Worm (Caenorhabditis elegans) whole organism, young adult: ENCODE measurements around the gene fbxo-11.2.

Experiments used
- B0019.2 ChIP-seq: fragments of 200-800 bp; sonication (Bioruptor generic); conservative IDR thresholded peaks from 2 replicates; pipeline ENCODE4 v1.3.6; 2022; ENCODE audit warnings: missing genetic modification reagents, missing genetic modification characterization, missing compliant biosample characterization
- B0261.1 ChIP-seq: sonication (generic microtip); optimal IDR thresholded peaks from 2 replicates; lab custom pipeline; 2016; ENCODE audit warnings: mild to moderate bottlenecking, missing genetic modification characterization, moderate library complexity, missing compliant biosample characterization
- D2030.7 ChIP-seq: fragments of 200-800 bp; sonication (Bioruptor generic); IDR thresholded peaks from 2 replicates; pipeline ENCODE4 v1.3.6; 2022; ENCODE audit warnings: missing genetic modification reagents, missing genetic modification characterization, missing compliant biosample characterization
- F37B4.10 ChIP-seq: fragments of 200-800 bp; sonication (Bioruptor generic); IDR thresholded peaks from 2 replicates; pipeline ENCODE4 v1.3.6; 2022; ENCODE audit warnings: missing genetic modification characterization, missing compliant biosample characterization
- F49E8.2 ChIP-seq: sonication (generic microtip); optimal IDR thresholded peaks from 3 replicates; lab custom pipeline; 2017; ENCODE audit warnings: missing genetic modification characterization, mild to moderate bottlenecking, missing compliant biosample characterization, antibody characterized with exemption, moderate library complexity; ENCODE audit not compliant: insufficient read depth
- F57C9.4 ChIP-seq: sonication (generic microtip); optimal IDR thresholded peaks from 2 replicates; lab custom pipeline; 2017; ENCODE audit warnings: mild to moderate bottlenecking, missing genetic modification characterization, missing compliant biosample characterization
- akir-1 ChIP-seq: fragments of 200-800 bp; sonication (Bioruptor generic); optimal IDR thresholded peaks from 2 replicates; lab custom pipeline; 2018; ENCODE audit warnings: mild to moderate bottlenecking, missing genetic modification characterization, moderate library complexity, missing compliant biosample characterization
- aptf-2 ChIP-seq: fragments of 200-800 bp; sonication (Bioruptor generic); conservative IDR thresholded peaks from 2 replicates; pipeline ENCODE4 v1.3.6; 2022; ENCODE audit warnings: missing genetic modification reagents, missing genetic modification characterization, missing compliant biosample characterization
- attf-5 ChIP-seq: fragments of 200-800 bp; sonication (Bioruptor generic); optimal IDR thresholded peaks from 2 replicates; lab custom pipeline; 2018; ENCODE audit warnings: mild to moderate bottlenecking, missing genetic modification characterization, missing compliant biosample characterization
- attf-6 ChIP-seq: fragments of 200-800 bp; sonication (Bioruptor generic); IDR thresholded peaks from 2 replicates; pipeline ENCODE4 v1.3.6; 2022; ENCODE audit warnings: missing genetic modification reagents, missing genetic modification characterization, missing compliant biosample characterization
- cebp-1 ChIP-seq, 2 experiments: fragments of 200-800 bp in 1 of 2; sonication (Bioruptor generic) in 1 of 2; sonication (generic microtip) in 1 of 2; IDR thresholded peaks in 1 of 2; optimal IDR thresholded peaks in 1 of 2; 2 replicates each; pipeline versions ENCODE4 v1.3.6 to Lab custom; 2017 to 2022; ENCODE audit warnings: missing compliant biosample characterization in 2 of 2, missing genetic modification characterization in 2 of 2, mild to moderate bottlenecking in 1 of 2, missing genetic modification reagents in 1 of 2, moderate library complexity in 1 of 2
- ceh-40 ChIP-seq: fragments of 200-800 bp; sonication (Bioruptor generic); IDR thresholded peaks from 2 replicates; pipeline ENCODE4 v1.3.6; 2022; ENCODE audit warnings: missing genetic modification characterization, missing compliant biosample characterization
- ceh-91 ChIP-seq: fragments of 200-800 bp; sonication (Bioruptor generic); IDR thresholded peaks from 2 replicates; pipeline ENCODE4 v1.3.6; 2022; ENCODE audit warnings: missing genetic modification reagents, missing genetic modification characterization, missing compliant biosample characterization
- dpl-1 ChIP-seq: fragments of 150-350 bp; optimal IDR thresholded peaks from 2 replicates; lab custom pipeline; 2014; ENCODE audit warnings: missing biosample characterization, missing genetic modification reagents, missing genetic modification characterization
- egl-44 ChIP-seq: fragments of 200-800 bp; sonication (Bioruptor generic); IDR thresholded peaks from 2 replicates; pipeline ENCODE4 v1.3.6; 2022; ENCODE audit warnings: missing genetic modification reagents, missing genetic modification characterization, missing compliant biosample characterization
- egrh-3 ChIP-seq: fragments of 200-800 bp; sonication (Bioruptor generic); IDR thresholded peaks from 2 replicates; pipeline ENCODE4 v1.3.6; 2022; ENCODE audit warnings: missing genetic modification reagents, missing genetic modification characterization, missing compliant biosample characterization
- ekl-4 ChIP-seq: fragments of 200-800 bp; sonication (Bioruptor generic); IDR thresholded peaks from 2 replicates; pipeline ENCODE4 v1.3.6; 2022; ENCODE audit warnings: missing genetic modification reagents, missing genetic modification characterization, missing compliant biosample characterization
- hlh-26 ChIP-seq: fragments of 200-800 bp; sonication (Bioruptor generic); conservative IDR thresholded peaks from 2 replicates; pipeline ENCODE4 v1.3.6; 2022; ENCODE audit warnings: missing genetic modification reagents, missing genetic modification characterization, missing compliant biosample characterization
- let-526 ChIP-seq: fragments of 200-800 bp; sonication (Bioruptor generic); IDR thresholded peaks from 2 replicates; pipeline ENCODE4 v1.3.6; 2022; ENCODE audit warnings: missing genetic modification reagents, missing genetic modification characterization, missing compliant biosample characterization
- lin-35 ChIP-seq, 3 experiments: fragments of 150-350 bp in 2 of 3; sonication (generic microtip) in 1 of 3; optimal IDR thresholded peaks; 2 replicates each; lab custom pipeline; 2014 to 2018; ENCODE audit warnings: missing biosample characterization in 3 of 3, missing genetic modification characterization in 3 of 3, missing genetic modification reagents in 3 of 3
- lsl-1 ChIP-seq: fragments of 200-800 bp; sonication (Bioruptor generic); optimal IDR thresholded peaks from 2 replicates; lab custom pipeline; 2018; ENCODE audit warnings: mild to moderate bottlenecking, missing genetic modification characterization, moderate library complexity, missing compliant biosample characterization
- madf-8 ChIP-seq: fragments of 200-800 bp; sonication (Bioruptor generic); conservative IDR thresholded peaks from 2 replicates; pipeline ENCODE4 v1.3.6; 2022; ENCODE audit warnings: missing genetic modification reagents, missing genetic modification characterization, missing compliant biosample characterization
- mes-4 ChIP-seq: sonication (generic microtip); optimal IDR thresholded peaks from 2 replicates; lab custom pipeline; 2016; ENCODE audit warnings: missing genotype, missing genetic modification characterization, missing compliant biosample characterization
- mxl-1 ChIP-seq: sonication (generic microtip); optimal IDR thresholded peaks from 2 replicates; lab custom pipeline; 2016; ENCODE audit warnings: missing genetic modification characterization, missing compliant biosample characterization
- nhr-179 ChIP-seq: sonication (generic microtip); optimal IDR thresholded peaks from 2 replicates; lab custom pipeline; 2016; ENCODE audit warnings: mild to moderate bottlenecking, missing genetic modification characterization, missing compliant biosample characterization
- nhr-80 ChIP-seq: sonication (generic microtip); optimal IDR thresholded peaks from 2 replicates; lab custom pipeline; 2016; ENCODE audit warnings: missing genetic modification characterization, missing compliant biosample characterization
- nhr-90 ChIP-seq: sonication (generic microtip); optimal IDR thresholded peaks from 2 replicates; lab custom pipeline; 2016; ENCODE audit warnings: missing genotype, mild to moderate bottlenecking, missing genetic modification characterization, missing compliant biosample characterization
- rpc-1 ChIP-seq, 2 experiments: fragments of 150-350 bp in 1 of 2; sonication (generic microtip) in 1 of 2; optimal IDR thresholded peaks; 2 replicates each; lab custom pipeline; 2014 to 2018; ENCODE audit warnings: missing biosample characterization in 1 of 2, missing genetic modification characterization in 1 of 2, missing genetic modification reagents in 1 of 2, missing genotype in 1 of 2
- snpc-3.4 ChIP-seq: sonication (generic microtip); optimal IDR thresholded peaks from 2 replicates; lab custom pipeline; 2017; ENCODE audit warnings: missing genetic modification characterization, mild to moderate bottlenecking, missing compliant biosample characterization, antibody characterized with exemption, moderate library complexity, missing genotype, missing genetic modification reagents
- tbp1 ChIP-seq: fragments of 200-800 bp; sonication (Bioruptor generic); optimal IDR thresholded peaks from 2 replicates; lab custom pipeline; 2018; ENCODE audit warnings: mild to moderate bottlenecking, missing genetic modification characterization, missing compliant biosample characterization
- tbx-9 ChIP-seq: sonication (generic microtip); optimal IDR thresholded peaks from 2 replicates; lab custom pipeline; 2016; ENCODE audit warnings: borderline replicate concordance, missing genetic modification characterization, inconsistent platforms, missing compliant biosample characterization
- tlf-1 ChIP-seq: fragments of 200-800 bp; sonication (Bioruptor generic); optimal IDR thresholded peaks from 2 replicates; lab custom pipeline; 2018; ENCODE audit warnings: mild to moderate bottlenecking, missing genetic modification characterization, missing compliant biosample characterization
- xnd-1 ChIP-seq: sonication (generic microtip); optimal IDR thresholded peaks from 2 replicates; lab custom pipeline; 2016; ENCODE audit warnings: missing genotype, missing genetic modification reagents, missing genetic modification characterization, missing compliant biosample characterization
- zfh-2 ChIP-seq: fragments of 200-800 bp; sonication (Bioruptor generic); conservative IDR thresholded peaks from 2 replicates; pipeline ENCODE4 v1.3.6; 2022; ENCODE audit warnings: missing genetic modification reagents, missing genetic modification characterization, missing compliant biosample characterization
- zim-3 ChIP-seq: sonication (generic microtip); optimal IDR thresholded peaks from 2 replicates; lab custom pipeline; 2017; ENCODE audit warnings: mild to moderate bottlenecking, missing genetic modification characterization, moderate library complexity, missing compliant biosample characterization

fbxo-11.2 gene

DNA sequence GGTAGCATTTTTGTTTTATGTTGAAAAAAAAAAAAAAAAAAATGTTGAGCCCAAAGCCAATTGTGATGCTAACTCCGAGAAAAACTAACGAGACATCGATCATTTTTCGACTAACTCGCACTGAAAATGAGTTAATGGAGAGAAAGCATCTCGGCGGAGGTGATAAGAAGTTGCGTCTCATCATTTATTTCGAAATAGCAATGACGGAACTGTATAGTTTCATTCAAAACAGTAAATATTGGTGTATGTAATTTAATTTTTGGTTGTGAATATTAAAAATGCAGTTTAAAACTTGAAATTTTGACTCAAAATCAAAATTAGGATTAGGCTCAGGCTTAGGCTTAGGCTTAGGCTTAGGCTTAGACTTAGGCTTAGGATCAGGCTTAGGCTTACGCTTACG lies 26.8 kb downstream of the fbxo-11.2 start, which contains the start of gene clc-25:
Gene clc-25, minus strand, starts transcription at position 101 of the 400 bp plus-strand sequence.
- TF ChIP-seq ekl-4 (GFP tag; lab: Robert Waterston, UW) (no peak), nhr-80 (tag; lab: Kevin White, UChicago) (peak; percentile 19), xnd-1 (no peak), hlh-26 (GFP tag; lab: Robert Waterston, UW) (no peak), nhr-179 (tag; lab: Kevin White, UChicago) (no peak), lsl-1 (GFP tag; lab: Kevin White, UChicago) (no peak), cebp-1 (GFP tag; IDR thresholded peaks at IDR 0.05; lab: Robert Waterston, UW) (no peak; the same call in 1 of the 2 replicates), cebp-1 (tag; optimal IDR thresholded peaks at IDR 0.05; lab: Kevin White, UChicago) (peak; percentile 33), D2030.7 (GFP tag; lab: Robert Waterston, UW) (no peak), F57C9.4 (no peak), tbx-9 (no peak), zim-3 (tag; lab: Kevin White, UChicago) (no peak), attf-5 (GFP tag; lab: Kevin White, UChicago) (no peak), madf-8 (GFP tag; lab: Robert Waterston, UW) (no peak), mes-4 (tag; lab: Kevin White, UChicago) (no peak)

DNA sequence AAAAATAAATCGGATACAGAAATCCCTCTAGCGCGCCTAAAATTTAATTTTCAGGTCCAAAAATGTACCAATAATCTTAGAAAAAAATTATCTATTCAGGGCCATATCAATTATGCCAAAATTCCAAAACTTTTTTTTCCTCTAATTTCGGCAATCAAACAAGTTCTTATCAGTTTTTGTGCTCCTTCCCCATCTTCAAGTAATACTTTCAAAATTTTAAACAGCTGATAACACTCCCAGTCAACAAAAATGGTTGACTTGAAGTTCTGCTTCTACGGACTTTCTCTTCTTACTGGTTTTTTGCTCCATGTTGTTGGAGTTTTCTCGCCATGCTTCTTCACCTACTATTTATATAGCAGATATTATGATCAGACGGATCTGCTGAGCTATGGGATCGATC lies 32.3 kb downstream of the fbxo-11.2 start, which contains the start of gene clc-23:
Gene clc-23, plus strand, starts transcription at position 223 of the 400 bp plus-strand sequence.
- TF ChIP-seq lin-35 (GFP tag; optimal IDR thresholded peaks at IDR 0.05; lab: Kevin White, UChicago) (no peak), F49E8.2 (no peak), hlh-26 (GFP tag; lab: Robert Waterston, UW) (no peak), dpl-1 (GFP tag; lab: Kevin White, UChicago) (no peak), akir-1 (GFP tag; lab: Kevin White, UChicago) (no peak), tlf-1 (GFP tag; lab: Kevin White, UChicago) (no peak), nhr-80 (tag; lab: Kevin White, UChicago) (peak; percentile 20), mxl-1 (no peak)

DNA sequence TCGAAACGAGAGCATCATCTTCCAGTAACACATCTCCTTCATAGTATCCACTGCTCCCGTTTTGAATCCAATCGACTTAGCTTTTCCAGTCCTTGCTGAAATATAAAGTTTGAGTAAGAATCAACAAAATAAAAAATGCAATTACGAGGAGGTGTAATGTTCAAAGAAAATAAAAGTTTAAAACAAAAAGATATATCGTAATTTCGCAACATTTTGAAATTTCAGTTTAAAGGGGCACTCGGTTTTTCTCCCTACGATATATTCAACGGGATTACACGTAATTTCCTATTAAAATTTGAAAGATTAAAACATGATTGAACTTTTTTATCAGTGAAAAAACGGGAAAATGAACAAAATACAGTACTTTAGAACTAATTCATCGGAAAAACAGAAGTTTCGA lies 37.0 kb downstream of the fbxo-11.2 start, which contains the start of gene Y34F4.3:
Gene Y34F4.3, minus strand, starts transcription at position 101 of the 400 bp plus-strand sequence.
- TF ChIP-seq F37B4.10 (GFP tag; lab: Robert Waterston, UW): no peak
- TF ChIP-seq ceh-40 (GFP tag; lab: Robert Waterston, UW): no peak
- no peak for TF ChIP-seq attf-6
- TF ChIP-seq B0261.1: no peak
- TF ChIP-seq snpc-3.4 (tag; lab: Kevin White, UChicago): no peak
- TF ChIP-seq aptf-2 (GFP tag; lab: Robert Waterston, UW): no peak

DNA sequence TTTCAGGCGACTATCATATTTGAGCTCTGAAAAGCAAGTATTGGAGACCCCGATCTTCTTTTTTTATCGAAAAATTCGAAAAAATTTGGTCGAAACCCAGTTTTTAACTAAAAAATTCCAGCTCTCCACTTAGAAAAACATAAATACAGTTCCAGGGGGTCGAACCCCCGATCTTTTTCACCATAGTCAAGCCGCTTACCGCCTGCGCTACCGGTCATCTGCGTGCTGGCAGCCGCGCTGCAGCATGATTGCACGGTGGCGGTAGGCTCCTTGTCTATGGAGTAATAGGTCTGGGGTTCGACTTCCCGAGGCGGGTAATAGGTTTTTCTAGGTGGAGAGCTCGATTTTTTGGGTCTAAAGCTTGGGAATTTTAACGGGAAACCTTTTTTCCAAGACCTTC lies 43.3 kb downstream of the fbxo-11.2 start, which contains the start of gene clc-24:
Gene clc-24, plus strand, starts transcription at position 263 of the 400 bp plus-strand sequence.
- TF ChIP-seq egrh-3: peak; percentile 26; the same call in 1 of the 2 replicates
- TF ChIP-seq B0019.2: no peak
- no peak for TF ChIP-seq nhr-90 (tag; lab: Kevin White, UChicago)
- TF ChIP-seq let-526 (GFP tag; lab: Robert Waterston, UW): no peak
- TF ChIP-seq rpc-1 (optimal IDR thresholded peaks at IDR 0.05; lab: Kevin White, UChicago): peak; percentile 3
- peak; percentile 58 for TF ChIP-seq rpc-1 (tag; optimal IDR thresholded peaks at IDR 0.05; lab: Kevin White, UChicago)
- TF ChIP-seq tbp1 (GFP tag; lab: Kevin White, UChicago): peak; percentile 80
- no peak for TF ChIP-seq egl-44
- TF ChIP-seq B0261.1: peak; percentile 5
- no peak for TF ChIP-seq ceh-91 (GFP tag; lab: Robert Waterston, UW)
- peak; percentile 50 for TF ChIP-seq zfh-2 (GFP tag; lab: Robert Waterston, UW)
